Worm (Caenorhabditis elegans): ENCODE data around the gene nrps-1.

DNA sequence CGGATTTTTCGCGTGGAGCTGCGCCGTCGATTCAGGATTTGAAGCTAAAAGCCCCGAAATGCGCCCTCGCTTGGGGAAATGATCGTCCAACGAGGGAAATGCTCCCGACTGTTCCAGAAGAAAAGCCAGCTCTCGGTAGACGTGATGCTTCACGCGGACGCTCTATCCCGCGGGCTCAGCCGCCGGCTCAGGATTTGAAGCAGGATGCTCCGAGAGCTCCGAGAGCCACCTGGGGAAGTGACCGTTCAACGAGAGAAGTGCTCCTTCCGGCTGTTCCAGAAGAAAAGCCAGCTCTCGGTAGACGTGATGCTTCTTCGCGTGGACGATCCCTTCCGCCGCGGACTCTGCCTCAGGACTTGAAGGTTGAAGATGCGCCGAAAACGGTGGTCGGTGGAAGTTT is 23.6 kb upstream of the nrps-1 start:
- TF ChIP-seq nhr-2 (tag; optimal IDR thresholded peaks at IDR 0.05) (no peak), lin-13 (tag; optimal IDR thresholded peaks at IDR 0.05) (no peak), pha-4 (tag; optimal IDR thresholded peaks at IDR 0.05) (no peak), unc-62 (GFP tag; optimal IDR thresholded peaks at IDR 0.05) (no peak), nhr-237 (tag; optimal IDR thresholded peaks at IDR 0.05) (no peak), lin-32 (GFP tag; optimal IDR thresholded peaks at IDR 0.05) (no peak), blmp-1 (tag; optimal IDR thresholded peaks at IDR 0.05) (no peak), mab-5 (tag; optimal IDR thresholded peaks at IDR 0.05) (no peak), ces-1 (GFP tag; optimal IDR thresholded peaks at IDR 0.05) (no peak), nhr-76 (tag; optimal IDR thresholded peaks at IDR 0.05) (no peak), nhr-28 (tag; optimal IDR thresholded peaks at IDR 0.05) (no peak), cnd-1 (tag; optimal IDR thresholded peaks at IDR 0.05) (no peak)

Measured in whole organism, mixed stage, embryonic.